Worm (Caenorhabditis elegans) whole organism, L4 larva: ENCODE results near the gene slc-5A12.
A peak's percentile ranks its signal among the peaks of the same experiment; 100 is the strongest.

Source experiments
- T26A8.4 ChIP-seq: fragments of 200-800 bp; sonication (Bioruptor generic); IDR thresholded peaks from 2 replicates; pipeline ENCODE4 v1.3.6; 2022; ENCODE audit warnings: missing genetic modification characterization, missing compliant biosample characterization
- Y48G9A.11 ChIP-seq: fragments of 200-800 bp; sonication (Bioruptor generic); IDR thresholded peaks from 2 replicates; pipeline ENCODE4 v1.3.6; 2022; ENCODE audit warnings: missing genetic modification reagents, missing genetic modification characterization, missing compliant biosample characterization
- ama-1 ChIP-seq: fragments of 150-350 bp; optimal IDR thresholded peaks from 2 replicates; lab custom pipeline; 2014; ENCODE audit warnings: inconsistent platforms, mixed read lengths
- ceh-28 ChIP-seq: fragments of 150-350 bp; optimal IDR thresholded peaks from 2 replicates; lab custom pipeline; 2014; ENCODE audit warnings: missing biosample characterization, missing genetic modification reagents, missing genetic modification characterization
- ceh-62 ChIP-seq: sonication (generic microtip); optimal IDR thresholded peaks from 2 replicates; lab custom pipeline; 2017; ENCODE audit warnings: missing biosample characterization, missing genetic modification characterization
- dmd-9 ChIP-seq: fragments of 200-800 bp; sonication (Bioruptor generic); IDR thresholded peaks from 2 replicates; pipeline ENCODE4 v1.3.6; 2022; ENCODE audit warnings: missing genetic modification reagents, missing genetic modification characterization, missing compliant biosample characterization
- hmg-1.1 ChIP-seq: fragments of 200-800 bp; sonication (Bioruptor generic); IDR thresholded peaks from 2 replicates; pipeline ENCODE4 v1.3.6; 2022; ENCODE audit warnings: missing genetic modification reagents, missing genetic modification characterization, missing compliant biosample characterization
- lin-1 ChIP-seq: fragments of 200-800 bp; sonication (Bioruptor generic); IDR thresholded peaks from 2 replicates; pipeline ENCODE4 v1.3.6; 2022; ENCODE audit warnings: missing genetic modification reagents, missing genetic modification characterization, missing compliant biosample characterization
- mdl-1 ChIP-seq, 2 experiments: fragments of 150-350 bp in 1 of 2; sonication (generic microtip) in 1 of 2; optimal IDR thresholded peaks; 2 replicates each; lab custom pipeline; 2014 to 2017; ENCODE audit warnings: missing biosample characterization in 2 of 2, missing genetic modification characterization in 2 of 2
- nhr-237 ChIP-seq: sonication (generic microtip); optimal IDR thresholded peaks from 2 replicates; lab custom pipeline; 2017; ENCODE audit warnings: missing biosample characterization, missing genetic modification characterization
- nhr-77 ChIP-seq: fragments of 150-350 bp; optimal IDR thresholded peaks from 2 replicates; lab custom pipeline; 2014; ENCODE audit warnings: missing biosample characterization, missing genetic modification characterization
- pha-4 ChIP-seq, 2 experiments: fragments of 150-350 bp in 1 of 2; fragments of 200-800 bp in 1 of 2; sonication (Bioruptor generic) in 1 of 2; IDR thresholded peaks in 1 of 2; optimal IDR thresholded peaks in 1 of 2; 2 replicates each; pipeline versions ENCODE4 v1.3.6 to Lab custom; 2014 to 2022; ENCODE audit warnings: missing genetic modification characterization in 2 of 2, missing genetic modification reagents in 2 of 2, missing biosample characterization in 1 of 2, missing compliant biosample characterization in 1 of 2
- skn-1 ChIP-seq: fragments of 150-350 bp; optimal IDR thresholded peaks from 2 replicates; lab custom pipeline; 2014; ENCODE audit warnings: missing biosample characterization, missing genetic modification characterization

DNA sequence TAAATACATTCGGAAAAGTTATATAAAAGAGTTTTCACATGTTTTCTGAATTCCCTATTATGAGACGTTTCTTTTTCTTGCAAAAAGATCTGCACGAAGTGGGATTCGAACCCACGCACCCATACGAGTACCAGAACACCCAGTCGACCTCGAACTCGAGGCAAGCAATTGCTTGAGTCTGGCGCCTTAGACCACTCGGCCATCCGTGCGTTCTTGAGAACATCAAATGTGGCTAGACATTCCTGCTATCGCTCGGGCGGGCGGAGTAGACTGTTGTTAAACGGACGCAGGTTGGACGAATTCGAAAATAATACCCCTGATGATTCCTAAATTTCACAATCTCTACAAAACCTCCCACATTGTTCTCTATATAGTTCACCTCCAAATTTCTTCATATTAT is 8.8 kb upstream of the slc-5A12 start:
- no peak for TF ChIP-seq skn-1 (tag; lab: Kevin White, UChicago)
- peak; percentile 61; the same call in 1 of the 2 replicates for TF ChIP-seq Y48G9A.11
- no peak for TF ChIP-seq pha-4 (GFP tag; IDR thresholded peaks at IDR 0.05; lab: Robert Waterston, UW)
- TF ChIP-seq pha-4 (tag; optimal IDR thresholded peaks at IDR 0.05; lab: Kevin White, UChicago), result no peak
- peak; percentile 68 for TF ChIP-seq hmg-1.1 (GFP tag; lab: Robert Waterston, UW)
- no peak for TF ChIP-seq dmd-9 (GFP tag; lab: Robert Waterston, UW)
- TF ChIP-seq ama-1 (lab: Kevin White, UChicago), result no peak
- 0 out of 2 replicates have a peak, but pooled peaks have one; percentile 53 for TF ChIP-seq lin-1 (GFP tag; lab: Robert Waterston, UW)
- peak in 1 of 2 experiments; percentile 39 for TF ChIP-seq mdl-1 (tag; optimal IDR thresholded peaks at IDR 0.05; lab: Kevin White, UChicago)
- TF ChIP-seq nhr-237 (tag; lab: Kevin White, UChicago), result no peak
- TF ChIP-seq nhr-77 (tag; lab: Kevin White, UChicago), result no peak
- TF ChIP-seq ceh-28 (tag; lab: Kevin White, UChicago), result no peak
- no peak for TF ChIP-seq ceh-62 (tag; lab: Kevin White, UChicago)
- TF ChIP-seq T26A8.4 (GFP tag; lab: Robert Waterston, UW), result peak; percentile 56
